Worm (Caenorhabditis elegans): ENCODE results near the gene mig-17.
"Not testable (repeated sequence)": the region's sequence is repeated elsewhere in the genome, so short reads cannot be mapped to it uniquely, and the experiment has no call there.

The mig-17 gene

ce11 chrV:11443503-11443902, 3.0 kb upstream of the mig-17 start, which contains the start of gene F57B7.2:
Gene F57B7.2, minus strand, starts transcription at chrV:11443603.
- no peak for TF ChIP-seq unc-62 (GFP tag; optimal IDR thresholded peaks at IDR 0.05)

ce11 chrV:11445375-11445774, 1.1 kb upstream of the mig-17 start:
- TF ChIP-seq unc-62 (GFP tag; optimal IDR thresholded peaks at IDR 0.05): no peak

- no peak for TF ChIP-seq unc-62 (GFP tag; optimal IDR thresholded peaks at IDR 0.05)
These were observed 2.9 kb downstream of the mig-17 start for ce11 chrV:11449404-11449803.

ce11 chrV:11450257-11450656, 3.8 kb downstream of the mig-17 start, which contains the start of gene col-156:
Gene col-156, minus strand, starts transcription at chrV:11450357.
- no peak for TF ChIP-seq unc-62 (GFP tag; optimal IDR thresholded peaks at IDR 0.05)

- no peak for TF ChIP-seq unc-62 (GFP tag; optimal IDR thresholded peaks at IDR 0.05)
These were observed 8.4 kb downstream of the mig-17 start for ce11 chrV:11454917-11455316.

ce11 chrV:11459255-11459654, 12.8 kb downstream of the mig-17 start, which contains the start of gene T11F9.1:
Gene T11F9.1, plus strand, starts transcription at chrV:11459555.
- no peak for TF ChIP-seq unc-62 (GFP tag; optimal IDR thresholded peaks at IDR 0.05)

- TF ChIP-seq unc-62 (GFP tag; optimal IDR thresholded peaks at IDR 0.05): no peak
These were observed 16.5 kb downstream of the mig-17 start, which contains the start of gene zipt-16 for ce11 chrV:11462963-11463453. Gene zipt-16, plus strand, starts transcription at chrV:11463013.

ce11 chrV:11470210-11470713, 23.8 kb downstream of the mig-17 start, which contains the start of gene aat-6:
Gene aat-6, minus strand, starts transcription at chrV:11470663.
- no peak for TF ChIP-seq unc-62 (GFP tag; optimal IDR thresholded peaks at IDR 0.05)

ce11 chrV:11472209-11472608, 25.7 kb downstream of the mig-17 start, which contains the start of the genes nas-20 and nas-21:
Gene nas-20, minus strand, starts transcription at chrV:11472309.
Gene nas-21, plus strand, starts transcription at chrV:11472564.
- TF ChIP-seq unc-62 (GFP tag; optimal IDR thresholded peaks at IDR 0.05): no peak

ce11 chrV:11474399-11474798, 27.9 kb downstream of the mig-17 start, which contains the start of gene nas-22:
Gene nas-22, plus strand, starts transcription at chrV:11474699.
- TF ChIP-seq unc-62 (GFP tag; optimal IDR thresholded peaks at IDR 0.05): no peak

- not testable (repeated sequence) for TF ChIP-seq unc-62 (GFP tag; optimal IDR thresholded peaks at IDR 0.05)
These were observed 29.2 kb downstream of the mig-17 start, which contains the start of gene T11F9.7 for ce11 chrV:11475638-11476037. Gene T11F9.7, plus strand, starts transcription at chrV:11475938.

- no peak for TF ChIP-seq unc-62 (GFP tag; optimal IDR thresholded peaks at IDR 0.05)
These were observed 32.9 kb downstream of the mig-17 start, which contains the start of gene T11F9.22 for ce11 chrV:11479406-11479805. Gene T11F9.22, plus strand, starts transcription at chrV:11479706.

- TF ChIP-seq unc-62 (GFP tag; optimal IDR thresholded peaks at IDR 0.05): not testable (repeated sequence)
These were observed 34.2 kb downstream of the mig-17 start, which contains the start of gene T11F9.14 for ce11 chrV:11480734-11481133. Gene T11F9.14, minus strand, starts transcription at chrV:11480834.

ce11 chrV:11483580-11484092, 37.2 kb downstream of the mig-17 start, which contains the start of gene col-157:
Gene col-157, plus strand, starts transcription at chrV:11484042.
- TF ChIP-seq unc-62 (GFP tag; optimal IDR thresholded peaks at IDR 0.05): not testable (repeated sequence)

ce11 chrV:11484404-11484803, 37.9 kb downstream of the mig-17 start:
- no peak for TF ChIP-seq unc-62 (GFP tag; optimal IDR thresholded peaks at IDR 0.05)

- no peak for TF ChIP-seq unc-62 (GFP tag; optimal IDR thresholded peaks at IDR 0.05)
These were observed 39.1 kb downstream of the mig-17 start, which contains the start of gene srh-1 for ce11 chrV:11485558-11485957. Gene srh-1, plus strand, starts transcription at chrV:11485858.

- TF ChIP-seq unc-62 (GFP tag; optimal IDR thresholded peaks at IDR 0.05): no peak
These were observed 40.2 kb downstream of the mig-17 start, which contains the start of gene T11F9.10 for ce11 chrV:11486680-11487079. Gene T11F9.10, plus strand, starts transcription at chrV:11486980.
